Fruit fly (Drosophila melanogaster) whole organism, embryonic: ENCODE data around the gene CG31406.

Experiments
- Asciz ChIP-seq: fragments of 200-800 bp; sonication (Bioruptor generic); optimal IDR thresholded peaks from 2 replicates; lab custom pipeline; 2017; ENCODE audit warnings: missing biosample characterization, mild to moderate bottlenecking, missing genetic modification characterization, missing genetic modification reagents
- B-H1 ChIP-seq: fragments of 200-800 bp; sonication (Bioruptor generic); IDR thresholded peaks from 3 replicates; pipeline ENCODE4 v1.3.6; 2022; ENCODE audit warnings: missing biosample characterization, missing genetic modification characterization
- Blimp-1 ChIP-seq: fragments of 200-800 bp; sonication (Bioruptor generic); optimal IDR thresholded peaks from 3 replicates; lab custom pipeline; 2018; ENCODE audit warnings: missing biosample characterization, missing genetic modification characterization, mild to moderate bottlenecking, moderate library complexity, missing genetic modification reagents
- CG12769 ChIP-seq: fragments of 200-800 bp; sonication (Bioruptor generic); optimal IDR thresholded peaks from 2 replicates; lab custom pipeline; 2019; ENCODE audit warnings: missing biosample characterization, mild to moderate bottlenecking, missing genetic modification characterization, moderate library complexity
- CG13123 ChIP-seq: fragments of 200-800 bp; sonication (Bioruptor generic); optimal IDR thresholded peaks from 2 replicates; lab custom pipeline; 2016; ENCODE audit warnings: missing biosample characterization, missing genetic modification characterization
- CG17612 ChIP-seq: fragments of 200-800 bp; sonication (Bioruptor generic); IDR thresholded peaks from 2 replicates; pipeline ENCODE4 v1.3.6; 2022; ENCODE audit warnings: missing biosample characterization, missing genetic modification characterization
- CG18262 ChIP-seq: fragments of 200-800 bp; optimal IDR thresholded peaks from 3 replicates; lab custom pipeline; 2019; ENCODE audit warnings: missing biosample characterization, mild to moderate bottlenecking, missing genetic modification characterization, moderate library complexity
- CG30431 ChIP-seq: fragments of 200-800 bp; sonication (Bioruptor generic); optimal IDR thresholded peaks from 2 replicates; lab custom pipeline; 2017; ENCODE audit warnings: missing biosample characterization, missing genetic modification characterization
- CG33557 ChIP-seq: fragments of 200-800 bp; sonication (Bioruptor generic); optimal IDR thresholded peaks from 2 replicates; lab custom pipeline; 2019; ENCODE audit warnings: missing biosample characterization, mild to moderate bottlenecking, missing genetic modification characterization, moderate library complexity
- CG34422 ChIP-seq: fragments of 200-800 bp; sonication (Bioruptor generic); IDR thresholded peaks from 3 replicates; pipeline ENCODE4 v1.3.6; 2022; ENCODE audit warnings: missing biosample characterization, missing genetic modification characterization
- CG6765 ChIP-seq: fragments of 200-800 bp; sonication (Bioruptor generic); optimal IDR thresholded peaks from 3 replicates; lab custom pipeline; 2017; ENCODE audit warnings: missing biosample characterization, mild to moderate bottlenecking, missing genetic modification characterization
- CG6791 ChIP-seq: fragments of 200-800 bp; sonication (Bioruptor generic); IDR thresholded peaks from 3 replicates; pipeline ENCODE4 v1.3.6; 2022; ENCODE audit warnings: missing biosample characterization, missing genetic modification characterization; ENCODE audit not compliant: partially characterized antibody
- CG7271 ChIP-seq: fragments of 200-800 bp; sonication (Bioruptor generic); optimal IDR thresholded peaks from 2 replicates; lab custom pipeline; 2018; ENCODE audit warnings: missing biosample characterization, mild to moderate bottlenecking, missing genetic modification characterization, moderate library complexity
- CG7987 ChIP-seq: fragments of 200-800 bp; sonication (Bioruptor generic); optimal IDR thresholded peaks from 2 replicates; lab custom pipeline; 2018; ENCODE audit warnings: missing biosample characterization, mild to moderate bottlenecking, missing genetic modification characterization, moderate library complexity
- CG8388 ChIP-seq: fragments of 200-800 bp; sonication (Bioruptor generic); optimal IDR thresholded peaks from 2 replicates; lab custom pipeline; 2019; ENCODE audit warnings: missing biosample characterization, mild to moderate bottlenecking, missing genetic modification characterization, moderate library complexity
- CG9932 ChIP-seq: fragments of 200-800 bp; sonication (Bioruptor generic); IDR thresholded peaks from 2 replicates; pipeline ENCODE4 v1.3.6; 2022; ENCODE audit warnings: missing biosample characterization, missing genetic modification characterization
- CrebB ChIP-seq: fragments of 200-800 bp; sonication (Bioruptor generic); optimal IDR thresholded peaks from 3 replicates; lab custom pipeline; 2018; ENCODE audit warnings: missing biosample characterization, mild to moderate bottlenecking, missing genetic modification characterization
- Deaf1 ChIP-seq: fragments of 200-800 bp; optimal IDR thresholded peaks from 3 replicates; lab custom pipeline; 2019; ENCODE audit warnings: missing biosample characterization, mild to moderate bottlenecking, missing genetic modification characterization, moderate library complexity
- Dip2 ChIP-seq: fragments of 200-800 bp; sonication (Bioruptor generic); IDR thresholded peaks from 2 replicates; pipeline ENCODE4 v1.3.6; 2022; ENCODE audit warnings: missing biosample characterization, missing genetic modification characterization
- E2f2 ChIP-seq: fragments of 200-800 bp; sonication (Bioruptor generic); IDR thresholded peaks from 2 replicates; pipeline ENCODE4 v1.3.6; 2022; ENCODE audit warnings: missing biosample characterization, missing genetic modification characterization
- HHEX ChIP-seq: fragments of 200-800 bp; sonication (Bioruptor generic); optimal IDR thresholded peaks from 3 replicates; lab custom pipeline; 2017; ENCODE audit warnings: missing biosample characterization, mild to moderate bottlenecking, missing genetic modification characterization, missing genetic modification reagents
- HLH4C ChIP-seq: fragments of 200-800 bp; sonication (Bioruptor generic); IDR thresholded peaks from 3 replicates; pipeline ENCODE4 v1.3.6; 2022; ENCODE audit warnings: missing biosample characterization, missing genetic modification characterization; ENCODE audit not compliant: partially characterized antibody
- HLH54F ChIP-seq: fragments of 200-800 bp; sonication (Bioruptor generic); optimal IDR thresholded peaks from 3 replicates; lab custom pipeline; 2016; ENCODE audit warnings: missing biosample characterization, missing genetic modification characterization
- Hmr ChIP-seq: fragments of 200-800 bp; sonication (Bioruptor generic); optimal IDR thresholded peaks from 3 replicates; lab custom pipeline; 2017; ENCODE audit warnings: mild to moderate bottlenecking, missing biosample characterization, missing genetic modification reagents, missing genetic modification characterization
- Hr78 ChIP-seq, 2 experiments: fragments of 200-800 bp in 1 of 2; fragments of >200 bp in 1 of 2; sonication (Bioruptor generic) in 1 of 2; optimal IDR thresholded peaks; 2 replicates each; lab custom pipeline; 2017 to 2019; ENCODE audit warnings: missing biosample characterization in 2 of 2, missing genetic modification characterization in 2 of 2, mild to moderate bottlenecking in 1 of 2, moderate library complexity in 1 of 2
- Oli ChIP-seq: fragments of 200-800 bp; sonication (Bioruptor generic); optimal IDR thresholded peaks from 2 replicates; lab custom pipeline; 2018; ENCODE audit warnings: missing biosample characterization, mild to moderate bottlenecking, missing genetic modification characterization, moderate library complexity
- Opbp ChIP-seq: fragments of 200-800 bp; sonication (Bioruptor generic); IDR thresholded peaks from 3 replicates; pipeline ENCODE4 v1.3.6; 2022; ENCODE audit warnings: missing biosample characterization, missing genetic modification characterization; ENCODE audit not compliant: partially characterized antibody
- Rx ChIP-seq: fragments of 200-800 bp; sonication (Bioruptor generic); IDR thresholded peaks from 2 replicates; pipeline ENCODE4 v1.3.6; 2022; ENCODE audit warnings: missing biosample characterization, missing genetic modification characterization
- Sry-δ ChIP-seq: fragments of 200-800 bp; sonication (Bioruptor generic); optimal IDR thresholded peaks from 2 replicates; lab custom pipeline; 2016; ENCODE audit warnings: missing biosample characterization, missing genetic modification characterization
- ab ChIP-seq: fragments of 200-800 bp; sonication (Bioruptor generic); optimal IDR thresholded peaks from 2 replicates; lab custom pipeline; 2016; ENCODE audit warnings: missing biosample characterization, missing genetic modification characterization
- bbx ChIP-seq: fragments of 200-800 bp; sonication (Bioruptor generic); IDR thresholded peaks from 2 replicates; pipeline ENCODE4 v1.3.6; 2022; ENCODE audit warnings: missing biosample characterization, missing genetic modification characterization; ENCODE audit not compliant: partially characterized antibody
- bcd ChIP-seq: fragments of 200-800 bp; sonication (Bioruptor generic); optimal IDR thresholded peaks from 2 replicates; lab custom pipeline; 2017; ENCODE audit warnings: missing biosample characterization, mild to moderate bottlenecking, missing genetic modification characterization
- croc ChIP-seq: fragments of 200-800 bp; sonication (Bioruptor generic); conservative IDR thresholded peaks from 3 replicates; pipeline ENCODE4 v1.3.6; 2022; ENCODE audit warnings: missing biosample characterization, missing genetic modification characterization
- crol ChIP-seq: fragments of 200-800 bp; sonication (Bioruptor generic); IDR thresholded peaks from 2 replicates; pipeline ENCODE4 v1.3.6; 2022; ENCODE audit warnings: missing biosample characterization, missing genetic modification characterization
- disco-r ChIP-seq: fragments of 200-800 bp; sonication (Bioruptor generic); optimal IDR thresholded peaks from 2 replicates; lab custom pipeline; 2016; ENCODE audit warnings: missing biosample characterization, missing genetic modification characterization
- fd102C ChIP-seq: fragments of 200-800 bp; sonication (Bioruptor generic); optimal IDR thresholded peaks from 2 replicates; lab custom pipeline; 2018; ENCODE audit warnings: missing biosample characterization, mild to moderate bottlenecking, missing genetic modification characterization, moderate library complexity
- fd96Cb ChIP-seq: fragments of 200-800 bp; sonication (Bioruptor generic); optimal IDR thresholded peaks from 2 replicates; lab custom pipeline; 2018; ENCODE audit warnings: missing biosample characterization, mild to moderate bottlenecking, missing genetic modification characterization, moderate library complexity
- gsb-n ChIP-seq: fragments of 200-800 bp; sonication (Bioruptor generic); optimal IDR thresholded peaks from 3 replicates; lab custom pipeline; 2018; ENCODE audit warnings: missing biosample characterization, mild to moderate bottlenecking, missing genetic modification characterization
- her ChIP-seq: fragments of 200-800 bp; sonication (Bioruptor generic); optimal IDR thresholded peaks from 2 replicates; lab custom pipeline; 2016; ENCODE audit warnings: missing biosample characterization, missing genetic modification characterization
- ind ChIP-seq: fragments of 200-800 bp; sonication (Bioruptor generic); optimal IDR thresholded peaks from 3 replicates; lab custom pipeline; 2016; ENCODE audit warnings: missing biosample characterization, missing genetic modification characterization
- onecut ChIP-seq: fragments of 200-800 bp; sonication (Bioruptor generic); IDR thresholded peaks from 2 replicates; pipeline ENCODE4 v1.3.6; 2022; ENCODE audit warnings: missing biosample characterization, missing genetic modification characterization
- peb ChIP-seq: fragments of 200-800 bp; sonication (Bioruptor generic); IDR thresholded peaks from 2 replicates; pipeline ENCODE4 v1.3.6; 2022; ENCODE audit warnings: missing biosample characterization, missing genetic modification characterization
- pzg ChIP-seq: fragments of 200-800 bp; sonication (Bioruptor generic); optimal IDR thresholded peaks from 3 replicates; lab custom pipeline; 2018; ENCODE audit warnings: missing biosample characterization, mild to moderate bottlenecking, missing genetic modification characterization, moderate library complexity
- row ChIP-seq: fragments of 200-800 bp; sonication (Bioruptor generic); IDR thresholded peaks from 3 replicates; pipeline ENCODE4 v1.3.6; 2022; ENCODE audit warnings: missing biosample characterization, missing genetic modification characterization
- schlank ChIP-seq: fragments of 200-800 bp; sonication (Bioruptor generic); optimal IDR thresholded peaks from 2 replicates; lab custom pipeline; 2018; ENCODE audit warnings: missing biosample characterization, mild to moderate bottlenecking, missing genetic modification characterization
- sna ChIP-seq: fragments of 200-800 bp; sonication (Bioruptor generic); IDR thresholded peaks from 2 replicates; pipeline ENCODE4 v1.3.6; 2022; ENCODE audit warnings: missing biosample characterization, missing genetic modification characterization; ENCODE audit not compliant: partially characterized antibody
- trem ChIP-seq: fragments of 200-800 bp; optimal IDR thresholded peaks from 3 replicates; lab custom pipeline; 2019; ENCODE audit warnings: missing biosample characterization, mild to moderate bottlenecking, missing genetic modification characterization, moderate library complexity
- z ChIP-seq: fragments of 200-800 bp; sonication (Bioruptor generic); IDR thresholded peaks from 3 replicates; pipeline ENCODE4 v1.3.6; 2022; ENCODE audit warnings: missing biosample characterization, missing genetic modification characterization

Gene CG31406

DNA sequence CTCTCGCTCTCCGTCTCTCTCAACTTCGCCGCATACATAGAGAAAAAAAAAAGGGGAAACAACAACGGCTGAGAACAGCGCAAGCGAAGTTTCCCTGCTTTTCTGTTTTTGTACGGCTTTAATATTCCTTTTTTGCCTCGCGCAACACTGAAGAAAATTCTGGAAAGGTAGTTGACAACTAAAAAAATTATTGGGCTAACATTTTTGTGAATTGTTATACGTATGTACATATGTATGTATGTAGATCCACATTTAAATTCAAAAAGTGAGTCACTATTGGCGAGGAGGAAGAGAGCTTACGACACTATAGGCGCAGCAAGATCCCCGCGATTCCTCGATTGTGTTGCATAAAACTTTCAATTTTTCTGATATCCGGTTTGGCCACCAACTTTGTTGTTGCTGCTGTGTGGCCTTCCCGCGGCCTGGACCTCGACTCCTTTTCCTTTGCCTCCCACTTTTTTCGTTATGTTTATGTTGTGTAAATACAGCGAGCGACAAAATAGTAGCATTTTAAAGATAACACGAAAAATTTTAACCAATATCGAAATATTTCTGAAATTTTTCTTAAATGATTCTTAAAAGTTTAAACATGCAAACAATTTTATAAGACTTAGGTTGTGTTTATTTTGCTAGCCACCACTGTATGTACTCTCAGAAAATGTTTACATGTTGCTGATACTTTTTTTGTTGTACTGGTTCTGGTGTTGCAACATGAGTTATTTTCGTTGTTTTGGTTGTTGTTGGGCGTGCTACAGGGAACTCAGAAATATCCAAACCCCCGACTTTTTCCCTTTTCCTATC lies 8.2 kb downstream of the CG31406 start (continued):
- TF ChIP-seq HLH4C (GFP tag; lab: Robert Waterston, UW) (no peak), CG9932 (GFP tag; lab: Robert Waterston, UW) (no peak), E2f2 (no peak), gsb-n (tag; lab: Kevin White, UChicago) (peak; percentile 87), CG6791 (GFP tag; lab: Robert Waterston, UW) (no peak), crol (GFP tag; lab: Robert Waterston, UW) (no peak), CG8388 (GFP tag; lab: Kevin White, UChicago) (peak; percentile 89), fd96Cb (peak; percentile 84), sna (GFP tag; lab: Robert Waterston, UW) (no peak), B-H1 (GFP tag; lab: Robert Waterston, UW) (no peak; the same call in 2 of the 3 replicates), Opbp (GFP tag; lab: Robert Waterston, UW) (no peak), CG17612 (GFP tag; lab: Robert Waterston, UW) (no peak), bcd (GFP tag; lab: Kevin White, UChicago) (peak; percentile 76), HHEX (GFP tag; lab: Kevin White, UChicago) (peak; percentile 77), CG33557 (GFP tag; lab: Kevin White, UChicago) (peak; percentile 67), CG7987 (GFP tag; lab: Kevin White, UChicago) (no peak), ab (GFP tag; lab: Kevin White, UChicago) (no peak), CG30431 (GFP tag; lab: Kevin White, UChicago) (peak; percentile 63), CG12769 (no peak), Oli (tag; lab: Kevin White, UChicago) (peak; percentile 80), trem (tag; lab: Kevin White, UChicago) (peak; percentile 75), Asciz (peak; percentile 70), CG13123 (GFP tag; lab: Kevin White, UChicago) (peak; percentile 19), Blimp-1 (peak; percentile 77), row (no peak), Sry-δ (GFP tag; lab: Kevin White, UChicago) (peak; percentile 36), croc (GFP tag; lab: Robert Waterston, UW) (peak; percentile 71), z (GFP tag; lab: Robert Waterston, UW) (no peak), Dip2 (GFP tag; lab: Robert Waterston, UW) (no peak), Rx (GFP tag; lab: Robert Waterston, UW) (no peak), disco-r (GFP tag; lab: Kevin White, UChicago) (peak; percentile 76), her (GFP tag; lab: Kevin White, UChicago) (peak; percentile 65), HLH54F (GFP tag; lab: Kevin White, UChicago) (peak; percentile 82), bbx (GFP tag; lab: Robert Waterston, UW) (no peak), Hr78 (GFP tag; optimal IDR thresholded peaks at IDR 0.05; lab: Kevin White, UChicago) (no peak), onecut (peak; percentile 69), ind (GFP tag; lab: Kevin White, UChicago) (peak; percentile 51), Deaf1 (tag; lab: Kevin White, UChicago) (peak; percentile 46), CG18262 (tag; lab: Kevin White, UChicago) (peak; percentile 89), CG34422 (GFP tag; lab: Robert Waterston, UW) (no peak), fd102C (GFP tag; lab: Kevin White, UChicago) (peak; percentile 39), CrebB (tag; lab: Kevin White, UChicago) (peak; percentile 44), CG7271 (tag; lab: Kevin White, UChicago) (peak; percentile 83), peb (no peak), pzg (GFP tag; lab: Kevin White, UChicago) (no peak), schlank (tag; lab: Kevin White, UChicago) (no peak), CG6765 (GFP tag; lab: Kevin White, UChicago) (peak; percentile 32), Hmr (GFP tag; lab: Kevin White, UChicago) (peak; percentile 86)
